Worm (Caenorhabditis elegans) whole organism, L4 larva: ENCODE results near the gene nas-28.

Experiments used
- ces-1 ChIP-seq: fragments of 150-350 bp; sonication (generic microtip); optimal IDR thresholded peaks from 4 replicates; lab custom pipeline; 2014; ENCODE audit warnings: missing biosample characterization, missing genetic modification reagents, missing genetic modification characterization
- dmd-6 ChIP-seq: fragments of 200-800 bp; sonication (Bioruptor generic); IDR thresholded peaks from 2 replicates; pipeline ENCODE4 v1.3.6; 2022; ENCODE audit warnings: missing genetic modification reagents, missing genetic modification characterization, missing compliant biosample characterization
- dmd-8 ChIP-seq: fragments of 200-800 bp; sonication (Bioruptor generic); IDR thresholded peaks from 2 replicates; pipeline ENCODE4 v1.3.6; 2022; ENCODE audit warnings: missing genetic modification characterization, missing compliant biosample characterization
- nhr-237 ChIP-seq: sonication (generic microtip); optimal IDR thresholded peaks from 2 replicates; lab custom pipeline; 2017; ENCODE audit warnings: missing biosample characterization, missing genetic modification characterization
- nhr-28 ChIP-seq: fragments of 150-350 bp; optimal IDR thresholded peaks from 2 replicates; lab custom pipeline; 2014; ENCODE audit warnings: missing biosample characterization, missing genetic modification characterization
- nhr-48 ChIP-seq: sonication (generic microtip); optimal IDR thresholded peaks from 2 replicates; lab custom pipeline; 2016; ENCODE audit warnings: mild to moderate bottlenecking, missing genetic modification characterization, missing compliant biosample characterization
- sdz-12 ChIP-seq: fragments of 200-800 bp; sonication (Bioruptor generic); optimal IDR thresholded peaks from 2 replicates; lab custom pipeline; 2018; ENCODE audit warnings: mild to moderate bottlenecking, missing genetic modification characterization, missing compliant biosample characterization
- unc-62 ChIP-seq, 3 experiments: fragments of 150-350 bp in 1 of 3; sonication (generic microtip); optimal IDR thresholded peaks in 2 of 3; peaks in 1 of 3; 1 replicate in 1 of 3; 2 replicates in 2 of 3; lab custom pipeline; 2014 to 2017; ENCODE audit warnings: missing biosample characterization in 3 of 3, missing genetic modification characterization in 3 of 3, missing genetic modification reagents in 3 of 3, missing genotype in 1 of 3
- ztf-7 ChIP-seq: fragments of 150-350 bp; optimal IDR thresholded peaks from 2 replicates; lab custom pipeline; 2014; ENCODE audit warnings: missing biosample characterization, missing genetic modification characterization

Gene nas-28

DNA sequence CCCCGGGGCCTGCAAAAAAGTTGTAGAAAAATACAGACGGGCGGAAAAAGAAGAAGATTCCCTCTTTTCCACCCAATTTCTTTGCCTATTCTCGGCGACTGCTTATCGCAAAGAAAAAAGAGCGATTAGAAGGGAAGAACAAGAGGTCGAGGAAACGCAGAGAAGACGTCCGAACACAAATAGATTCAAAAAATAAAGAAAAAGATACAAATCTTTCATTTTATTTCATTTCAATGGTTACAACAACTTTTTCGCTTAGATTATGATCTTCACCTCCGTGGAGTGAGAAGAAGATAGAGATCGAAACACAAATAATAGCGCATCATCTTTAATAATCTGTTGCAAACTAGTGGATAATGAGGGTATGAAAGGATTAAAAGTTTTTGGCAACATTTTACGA, 51.0 kb downstream of the nas-28 start:
- TF ChIP-seq dmd-6: peak; percentile 16; the same call in 1 of the 2 replicates
- peak; percentile 7 for TF ChIP-seq nhr-48 (tag; lab: Kevin White, UChicago)
- no peak for TF ChIP-seq dmd-8 (GFP tag; lab: Robert Waterston, UW)
- TF ChIP-seq sdz-12 (GFP tag; lab: Kevin White, UChicago): no peak
- TF ChIP-seq unc-62 (GFP tag; optimal IDR thresholded peaks at IDR 0.05 in 1 of 2; lab: Kevin White, UChicago): peak in 1 of 2 experiments; percentile 36
- TF ChIP-seq unc-62 (tag; optimal IDR thresholded peaks at IDR 0.05; lab: Kevin White, UChicago): no peak
- TF ChIP-seq nhr-28 (tag; lab: Kevin White, UChicago): peak; percentile 29
- TF ChIP-seq ces-1 (GFP tag; lab: Kevin White, UChicago): no peak
- no peak for TF ChIP-seq nhr-237 (tag; lab: Kevin White, UChicago)
- TF ChIP-seq ztf-7 (tag; lab: Kevin White, UChicago): no peak
